Worm (Caenorhabditis elegans) whole organism, young adult: ENCODE results near the gene F16F9.4.

Experiments
- Y67H2A.10 ChIP-seq: fragments of 200-800 bp; sonication (Bioruptor generic); conservative IDR thresholded peaks from 2 replicates; pipeline ENCODE4 v1.3.6; 2022; ENCODE audit warnings: missing genetic modification reagents, missing genetic modification characterization, missing compliant biosample characterization
- hmg-20 ChIP-seq: fragments of 200-800 bp; sonication (Bioruptor generic); IDR thresholded peaks from 2 replicates; pipeline ENCODE4 v1.3.6; 2022; ENCODE audit warnings: missing genetic modification reagents, missing genetic modification characterization, missing compliant biosample characterization
- lin-35 ChIP-seq, 3 experiments: fragments of 150-350 bp in 2 of 3; sonication (generic microtip) in 1 of 3; optimal IDR thresholded peaks; 2 replicates each; lab custom pipeline; 2014 to 2018; ENCODE audit warnings: missing biosample characterization in 3 of 3, missing genetic modification characterization in 3 of 3, missing genetic modification reagents in 3 of 3
- snpc-4 ChIP-seq, 5 experiments: fragments of 150-350 bp in 1 of 5; sonication (generic microtip) in 4 of 5; optimal IDR thresholded peaks; 2 replicates each; lab custom pipeline; 2014 to 2018; ENCODE audit warnings: missing genetic modification characterization in 5 of 5, missing biosample characterization in 3 of 5, antibody characterized with exemption in 2 of 5, mild to moderate bottlenecking in 2 of 5, missing compliant biosample characterization in 2 of 5, missing genotype in 2 of 5, moderate library complexity in 2 of 5, missing genetic modification reagents in 1 of 5

DNA sequence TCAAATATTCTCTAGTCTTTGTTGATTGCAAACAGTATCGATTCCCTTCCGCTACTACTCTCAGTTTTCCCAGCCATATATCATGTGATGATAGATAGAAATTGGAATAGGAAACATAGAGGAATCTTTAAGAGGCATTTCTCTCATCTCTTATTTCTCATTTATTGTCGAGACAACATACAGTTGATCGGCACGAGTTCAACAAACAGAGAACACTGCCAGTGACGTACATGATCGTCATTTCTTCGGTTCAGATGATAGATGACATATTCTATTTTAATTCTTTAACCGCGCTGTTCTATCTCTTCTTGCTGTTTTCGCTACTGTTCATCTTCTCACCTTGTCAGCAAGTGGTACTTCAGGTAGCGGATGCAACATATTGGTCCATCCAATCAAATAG, 12.0 kb upstream of the F16F9.4 start:
- no peak for TF ChIP-seq lin-35 (GFP tag; optimal IDR thresholded peaks at IDR 0.05; lab: Kevin White, UChicago)
- no peak for TF ChIP-seq Y67H2A.10 (GFP tag; lab: Robert Waterston, UW)
- no peak for TF ChIP-seq hmg-20 (GFP tag; lab: Robert Waterston, UW)
- TF ChIP-seq snpc-4 (GFP tag; optimal IDR thresholded peaks at IDR 0.05; lab: Kevin White, UChicago), result no peak
- no peak for TF ChIP-seq snpc-4 (tag; optimal IDR thresholded peaks at IDR 0.05; lab: Kevin White, UChicago)
